Worm (Caenorhabditis elegans) whole organism, young adult: ENCODE results near the gene Y66C5A.2.

Source experiments
- B0035.1 ChIP-seq: sonication (generic microtip); optimal IDR thresholded peaks from 2 replicates; lab custom pipeline; 2016; ENCODE audit warnings: missing genetic modification characterization, mild to moderate bottlenecking, missing compliant biosample characterization, missing genotype, missing genetic modification reagents
- C17E4.6 ChIP-seq: fragments of 200-800 bp; sonication (Bioruptor generic); IDR thresholded peaks from 2 replicates; pipeline ENCODE4 v1.3.6; 2022; ENCODE audit warnings: missing genetic modification reagents, missing genetic modification characterization, missing compliant biosample characterization
- K12H6.12 ChIP-seq: fragments of 200-800 bp; sonication (Bioruptor generic); optimal IDR thresholded peaks from 2 replicates; lab custom pipeline; 2018; ENCODE audit warnings: mild to moderate bottlenecking, missing genetic modification characterization, missing compliant biosample characterization
- Y95B8A.8 ChIP-seq: fragments of 200-800 bp; sonication (Bioruptor generic); IDR thresholded peaks from 2 replicates; pipeline ENCODE4 v1.3.6; 2022; ENCODE audit warnings: missing genetic modification reagents, missing genetic modification characterization, missing compliant biosample characterization
- ama-1 ChIP-seq, 3 experiments: fragments of 150-350 bp in 1 of 3; sonication (generic microtip) in 2 of 3; optimal IDR thresholded peaks; 2 replicates each; lab custom pipeline; 2014 to 2018; ENCODE audit warnings: missing biosample characterization in 2 of 3, missing genetic modification characterization in 2 of 3, missing genetic modification reagents in 2 of 3
- athp-1 ChIP-seq: sonication (generic microtip); optimal IDR thresholded peaks from 2 replicates; lab custom pipeline; 2017; ENCODE audit warnings: mild to moderate bottlenecking, missing genetic modification characterization, missing compliant biosample characterization
- bed-2 ChIP-seq: fragments of 200-800 bp; sonication (Bioruptor generic); IDR thresholded peaks from 2 replicates; pipeline ENCODE4 v1.3.6; 2022; ENCODE audit warnings: missing genetic modification reagents, missing genetic modification characterization, missing compliant biosample characterization
- chd-7 ChIP-seq: sonication (generic microtip); optimal IDR thresholded peaks from 2 replicates; lab custom pipeline; 2016; ENCODE audit warnings: mild to moderate bottlenecking, missing genetic modification characterization, moderate library complexity, missing compliant biosample characterization
- die-1 ChIP-seq: sonication (generic microtip); optimal IDR thresholded peaks from 2 replicates; lab custom pipeline; 2016; ENCODE audit warnings: missing genotype, mild to moderate bottlenecking, missing genetic modification characterization, missing compliant biosample characterization
- egl-18 ChIP-seq: fragments of 200-800 bp; sonication (Bioruptor generic); IDR thresholded peaks from 2 replicates; pipeline ENCODE4 v1.3.6; 2022; ENCODE audit warnings: missing genetic modification reagents, missing genetic modification characterization, missing compliant biosample characterization
- egl-44 ChIP-seq: fragments of 200-800 bp; sonication (Bioruptor generic); IDR thresholded peaks from 2 replicates; pipeline ENCODE4 v1.3.6; 2022; ENCODE audit warnings: missing genetic modification reagents, missing genetic modification characterization, missing compliant biosample characterization
- egrh-3 ChIP-seq: fragments of 200-800 bp; sonication (Bioruptor generic); IDR thresholded peaks from 2 replicates; pipeline ENCODE4 v1.3.6; 2022; ENCODE audit warnings: missing genetic modification reagents, missing genetic modification characterization, missing compliant biosample characterization
- gei-17 ChIP-seq: fragments of 200-800 bp; sonication (Bioruptor generic); optimal IDR thresholded peaks from 2 replicates; lab custom pipeline; 2018; ENCODE audit warnings: mild to moderate bottlenecking, missing genetic modification characterization, missing compliant biosample characterization
- hlh-12 ChIP-seq: sonication (generic microtip); optimal IDR thresholded peaks from 2 replicates; lab custom pipeline; 2016; ENCODE audit warnings: missing genetic modification characterization, missing compliant biosample characterization
- lag-1 ChIP-seq: fragments of 200-800 bp; sonication (Bioruptor generic); IDR thresholded peaks from 2 replicates; pipeline ENCODE4 v1.3.6; 2022; ENCODE audit warnings: missing genetic modification reagents, missing genetic modification characterization, missing compliant biosample characterization
- lin-26 ChIP-seq: fragments of 200-800 bp; sonication (Bioruptor generic); IDR thresholded peaks from 2 replicates; pipeline ENCODE4 v1.3.6; 2022; ENCODE audit warnings: missing genetic modification reagents, missing genetic modification characterization, missing compliant biosample characterization
- lin-35 ChIP-seq, 3 experiments: fragments of 150-350 bp in 2 of 3; sonication (generic microtip) in 1 of 3; optimal IDR thresholded peaks; 2 replicates each; lab custom pipeline; 2014 to 2018; ENCODE audit warnings: missing biosample characterization in 3 of 3, missing genetic modification characterization in 3 of 3, missing genetic modification reagents in 3 of 3
- lin-54 ChIP-seq: fragments of 200-800 bp; sonication (Bioruptor generic); optimal IDR thresholded peaks from 2 replicates; lab custom pipeline; 2018; ENCODE audit warnings: mild to moderate bottlenecking, missing genetic modification characterization, missing compliant biosample characterization
- madf-3 ChIP-seq: fragments of 200-800 bp; sonication (Bioruptor generic); IDR thresholded peaks from 2 replicates; pipeline ENCODE4 v1.3.6; 2022; ENCODE audit warnings: missing genetic modification reagents, missing genetic modification characterization, missing compliant biosample characterization
- madf-8 ChIP-seq: fragments of 200-800 bp; sonication (Bioruptor generic); conservative IDR thresholded peaks from 2 replicates; pipeline ENCODE4 v1.3.6; 2022; ENCODE audit warnings: missing genetic modification reagents, missing genetic modification characterization, missing compliant biosample characterization
- mes-4 ChIP-seq: sonication (generic microtip); optimal IDR thresholded peaks from 2 replicates; lab custom pipeline; 2016; ENCODE audit warnings: missing genotype, missing genetic modification characterization, missing compliant biosample characterization
- mxl-1 ChIP-seq: sonication (generic microtip); optimal IDR thresholded peaks from 2 replicates; lab custom pipeline; 2016; ENCODE audit warnings: missing genetic modification characterization, missing compliant biosample characterization
- nfyb-1 ChIP-seq: fragments of 200-800 bp; sonication (Bioruptor generic); IDR thresholded peaks from 2 replicates; pipeline ENCODE4 v1.3.6; 2022; ENCODE audit warnings: missing genetic modification reagents, missing genetic modification characterization, missing compliant biosample characterization
- nhr-27 ChIP-seq: fragments of 200-800 bp; sonication (Bioruptor generic); optimal IDR thresholded peaks from 2 replicates; lab custom pipeline; 2018; ENCODE audit warnings: mild to moderate bottlenecking, missing genetic modification characterization, moderate library complexity, missing compliant biosample characterization
- nhr-80 ChIP-seq: sonication (generic microtip); optimal IDR thresholded peaks from 2 replicates; lab custom pipeline; 2016; ENCODE audit warnings: missing genetic modification characterization, missing compliant biosample characterization
- pha-4 ChIP-seq: fragments of 150-350 bp; sonication (generic microtip); optimal IDR thresholded peaks from 2 replicates; lab custom pipeline; 2014; ENCODE audit warnings: missing biosample characterization, missing genetic modification reagents, missing genetic modification characterization
- sea-2 ChIP-seq: fragments of 200-800 bp; sonication (Bioruptor generic); IDR thresholded peaks from 2 replicates; pipeline ENCODE4 v1.3.6; 2022; ENCODE audit warnings: missing genetic modification characterization, missing compliant biosample characterization
- snpc-3.4 ChIP-seq: sonication (generic microtip); optimal IDR thresholded peaks from 2 replicates; lab custom pipeline; 2017; ENCODE audit warnings: missing genetic modification characterization, mild to moderate bottlenecking, missing compliant biosample characterization, antibody characterized with exemption, moderate library complexity, missing genotype, missing genetic modification reagents
- snpc-4 ChIP-seq, 5 experiments: fragments of 150-350 bp in 1 of 5; sonication (generic microtip) in 4 of 5; optimal IDR thresholded peaks; 2 replicates each; lab custom pipeline; 2014 to 2018; ENCODE audit warnings: missing genetic modification characterization in 5 of 5, missing biosample characterization in 3 of 5, antibody characterized with exemption in 2 of 5, mild to moderate bottlenecking in 2 of 5, missing compliant biosample characterization in 2 of 5, missing genotype in 2 of 5, moderate library complexity in 2 of 5, missing genetic modification reagents in 1 of 5
- tbp1 ChIP-seq: fragments of 200-800 bp; sonication (Bioruptor generic); optimal IDR thresholded peaks from 2 replicates; lab custom pipeline; 2018; ENCODE audit warnings: mild to moderate bottlenecking, missing genetic modification characterization, missing compliant biosample characterization
- xnd-1 ChIP-seq: sonication (generic microtip); optimal IDR thresholded peaks from 2 replicates; lab custom pipeline; 2016; ENCODE audit warnings: missing genotype, missing genetic modification reagents, missing genetic modification characterization, missing compliant biosample characterization
- ztf-22 ChIP-seq: fragments of 200-800 bp; sonication (Bioruptor generic); optimal IDR thresholded peaks from 2 replicates; lab custom pipeline; 2018; ENCODE audit warnings: mild to moderate bottlenecking, missing genetic modification characterization, moderate library complexity, missing compliant biosample characterization
- ztf-25 ChIP-seq: fragments of 200-800 bp; sonication (Bioruptor generic); IDR thresholded peaks from 2 replicates; pipeline ENCODE4 v1.3.6; 2022; ENCODE audit warnings: missing genetic modification reagents, missing genetic modification characterization, missing compliant biosample characterization
- ztf-26 ChIP-seq: sonication (generic microtip); optimal IDR thresholded peaks from 2 replicates; lab custom pipeline; 2017; ENCODE audit warnings: missing genetic modification characterization, missing compliant biosample characterization

Y66C5A.2 gene

ce11 chrX:14490486-14490885 is 30.0 kb downstream of the Y66C5A.2 start (continued):
- no peak for TF ChIP-seq C17E4.6
- no peak for TF ChIP-seq ztf-22
- TF ChIP-seq sea-2 (GFP tag; lab: Robert Waterston, UW), result 0 out of 2 replicates have a peak, but pooled peaks have one; percentile 37
- TF ChIP-seq Y95B8A.8 (GFP tag; lab: Robert Waterston, UW), result no peak
- TF ChIP-seq mxl-1 (tag; lab: Kevin White, UChicago), result no peak
- no peak for TF ChIP-seq lag-1 (GFP tag; lab: Robert Waterston, UW)
- no peak for TF ChIP-seq xnd-1
- no peak for TF ChIP-seq lin-35 (GFP tag; optimal IDR thresholded peaks at IDR 0.05; lab: Kevin White, UChicago)
- no peak for TF ChIP-seq nfyb-1
- peak; percentile 93 for TF ChIP-seq egrh-3 (GFP tag; lab: Robert Waterston, UW)
- TF ChIP-seq lin-26 (GFP tag; lab: Robert Waterston, UW), result no peak

ce11 chrX:14491103-14491502 is 30.6 kb downstream of the Y66C5A.2 start:
- TF ChIP-seq nhr-27 (tag; lab: Kevin White, UChicago) (no peak), athp-1 (tag; lab: Kevin White, UChicago) (no peak), chd-7 (tag; lab: Kevin White, UChicago) (no peak), lin-54 (GFP tag; lab: Kevin White, UChicago) (no peak), K12H6.12 (tag; lab: Kevin White, UChicago) (no peak), snpc-3.4 (tag; lab: Kevin White, UChicago) (no peak)
- TF ChIP-seq, all 124 proteins: peak for 0

ce11 chrX:14492441-14492840 is 31.9 kb downstream of the Y66C5A.2 start:
- TF ChIP-seq ztf-22 (no peak), hlh-12 (tag; lab: Kevin White, UChicago) (no peak), madf-3 (GFP tag; lab: Robert Waterston, UW) (no peak), B0035.1 (tag; lab: Kevin White, UChicago) (no peak), ama-1 (optimal IDR thresholded peaks at IDR 0.05; lab: Kevin White, UChicago) (no peak), ama-1 (GFP tag; optimal IDR thresholded peaks at IDR 0.05; lab: Kevin White, UChicago) (no peak), ztf-25 (GFP tag; lab: Robert Waterston, UW) (no peak)

ce11 chrX:14495075-14495474 is 34.6 kb downstream of the Y66C5A.2 start:
- TF ChIP-seq bed-2 (no peak), egl-18 (GFP tag; lab: Robert Waterston, UW) (0 out of 2 replicates have a peak, but pooled peaks have one; percentile 6), hlh-12 (tag; lab: Kevin White, UChicago) (no peak)

ce11 chrX:14495785-14496184 is 35.3 kb downstream of the Y66C5A.2 start, which contains the start of gene ztf-14:
Gene ztf-14 (plus strand): TSS chrX:14496085.
- TF ChIP-seq mes-4 (tag; lab: Kevin White, UChicago) (no peak), ztf-26 (tag; lab: Kevin White, UChicago) (no peak), tbp1 (GFP tag; lab: Kevin White, UChicago) (no peak), nhr-80 (tag; lab: Kevin White, UChicago) (no peak), pha-4 (tag; lab: Kevin White, UChicago) (no peak), die-1 (tag; lab: Kevin White, UChicago) (no peak), egl-44 (GFP tag; lab: Robert Waterston, UW) (no peak), gei-17 (GFP tag; lab: Kevin White, UChicago) (no peak), snpc-4 (GFP tag; optimal IDR thresholded peaks at IDR 0.05; lab: Kevin White, UChicago) (no peak), snpc-4 (tag; optimal IDR thresholded peaks at IDR 0.05; lab: Kevin White, UChicago) (no peak), madf-8 (GFP tag; lab: Robert Waterston, UW) (no peak)
- TF ChIP-seq, all 124 proteins: peak for 0
